Worm (Caenorhabditis elegans) whole organism, L3 larva: Measurements from ENCODE around the gene dab-1.

ENCODE experiments used
- ceh-16 ChIP-seq: sonication (generic microtip); optimal IDR thresholded peaks from 2 replicates; lab custom pipeline; 2017; ENCODE audit warnings: missing biosample characterization, missing genetic modification characterization
- ceh-82 ChIP-seq: fragments of 150-350 bp; optimal IDR thresholded peaks from 2 replicates; lab custom pipeline; 2014; ENCODE audit warnings: missing biosample characterization, missing genetic modification characterization
- fkh-10 ChIP-seq: sonication (generic microtip); optimal IDR thresholded peaks from 2 replicates; lab custom pipeline; 2017; ENCODE audit warnings: missing biosample characterization, missing genetic modification reagents, missing genetic modification characterization
- jun-1 ChIP-seq: fragments of 150-350 bp; optimal IDR thresholded peaks from 2 replicates; lab custom pipeline; 2014; ENCODE audit warnings: missing biosample characterization, missing genetic modification reagents, missing genetic modification characterization
- lin-39 ChIP-seq: fragments of 150-350 bp; optimal IDR thresholded peaks from 2 replicates; lab custom pipeline; 2018; ENCODE audit warnings: missing biosample characterization, missing genetic modification reagents, missing genetic modification characterization
- lsy-12 ChIP-seq: sonication (generic microtip); optimal IDR thresholded peaks from 2 replicates; lab custom pipeline; 2016; ENCODE audit warnings: mild to moderate bottlenecking, missing genetic modification characterization, missing compliant biosample characterization
- nfya-1 ChIP-seq: sonication (generic microtip); optimal IDR thresholded peaks from 2 replicates; lab custom pipeline; 2017; ENCODE audit warnings: missing genetic modification characterization, mild to moderate bottlenecking, missing compliant biosample characterization, antibody characterized with exemption, moderate library complexity; ENCODE audit not compliant: insufficient read depth

DNA sequence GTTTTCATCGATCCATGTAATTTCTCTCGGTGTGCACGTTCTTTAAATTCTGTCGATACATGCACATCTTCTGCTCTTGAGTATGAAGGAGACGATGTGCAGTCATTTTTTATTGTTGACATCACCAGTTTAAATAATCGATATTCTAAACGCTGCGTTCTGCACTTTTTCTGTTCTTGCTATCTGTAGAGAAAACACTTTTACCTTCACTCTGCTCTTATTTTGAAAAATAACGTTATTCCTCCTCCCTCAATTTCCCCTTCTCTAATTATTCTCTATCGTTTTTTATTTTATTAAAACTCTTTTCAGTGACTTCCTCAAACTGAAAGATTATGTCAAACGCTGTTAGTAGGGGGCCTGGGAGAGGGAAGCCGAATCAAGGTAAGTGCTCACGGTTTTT lies 5.3 kb upstream of the dab-1 start, which contains the start of gene ifg-1:
- TF ChIP-seq lin-39 (no peak), fkh-10 (GFP tag; lab: Kevin White, UChicago) (no peak), jun-1 (tag; lab: Kevin White, UChicago) (no peak), nfya-1 (tag; lab: Kevin White, UChicago) (no peak), lsy-12 (no peak), ceh-16 (tag; lab: Kevin White, UChicago) (no peak), ceh-82 (tag; lab: Kevin White, UChicago) (no peak)
